Worm (Caenorhabditis elegans): Measurements from ENCODE around the gene vem-1.

DNA sequence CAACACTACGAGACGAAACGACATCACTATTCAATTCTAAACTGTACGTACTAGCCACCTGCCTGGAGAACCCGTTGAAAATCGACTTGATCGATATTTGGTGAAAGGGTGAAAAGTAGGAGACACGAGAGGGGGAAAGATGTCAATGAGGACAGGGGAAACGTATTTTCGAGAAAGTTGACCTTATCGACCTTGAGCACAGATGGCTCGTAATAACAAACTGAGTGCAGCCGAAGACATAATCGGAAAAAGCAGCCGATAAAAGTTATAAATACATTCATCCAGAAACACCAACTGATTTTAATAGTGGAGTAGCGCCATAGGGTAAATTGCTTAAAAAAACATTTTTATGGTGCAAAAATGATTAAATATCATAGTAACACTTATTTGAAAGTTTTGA, 28.4 kb downstream of the vem-1 start:
- TF ChIP-seq flt-1 (GFP tag; IDR thresholded peaks at IDR 0.05) = no peak; the same call in 1 of the 2 replicates
- no peak for TF ChIP-seq T22C8.4 (GFP tag; IDR thresholded peaks at IDR 0.05)
- no peak for TF ChIP-seq tab-1 (GFP tag; IDR thresholded peaks at IDR 0.05)
- no peak for TF ChIP-seq ref-1 (GFP tag; conservative IDR thresholded peaks at IDR 0.05)
- no peak for TF ChIP-seq med-1 (GFP tag; optimal IDR thresholded peaks at IDR 0.05; ENCODE audit: insufficient read depth)
- no peak for TF ChIP-seq cog-1 (tag; optimal IDR thresholded peaks at IDR 0.05)

All from whole organism, midembryonic.